Worm (Caenorhabditis elegans): ENCODE measurements around the gene C26B9.2.

The C26B9.2 gene

ce11 chrX:5297942-5298611 is 41.9 kb upstream of the C26B9.2 start, which contains the start of gene ift-81 (continued):
- TF ChIP-seq nhr-77 (tag; optimal IDR thresholded peaks at IDR 0.05) (no peak), unc-130 (GFP tag; optimal IDR thresholded peaks at IDR 0.05) (no peak), nhr-10 (tag; optimal IDR thresholded peaks at IDR 0.05) (no peak), daf-16 (GFP tag; optimal IDR thresholded peaks at IDR 0.05) (no peak), daf-16 (tag; optimal IDR thresholded peaks at IDR 0.05) (no peak), nhr-42 (GFP tag; IDR thresholded peaks at IDR 0.05) (no peak), aha-1 (tag) (peak; percentile 96), F49E8.2 (tag; optimal IDR thresholded peaks at IDR 0.05; ENCODE audit: borderline replicate concordance) (no peak), unc-39 (tag; optimal IDR thresholded peaks at IDR 0.05) (no peak), arid-1 (GFP tag; conservative IDR thresholded peaks at IDR 0.05) (no peak), nhr-111 (GFP tag; optimal IDR thresholded peaks at IDR 0.05) (no peak), ZK337.2 (GFP tag; IDR thresholded peaks at IDR 0.05) (no peak), dmd-9 (GFP tag; IDR thresholded peaks at IDR 0.05) (no peak), mes-2 (tag; optimal IDR thresholded peaks at IDR 0.05; ENCODE audit: poor library complexity, severe bottlenecking) (no peak), set-16 (GFP tag; IDR thresholded peaks at IDR 0.05) (no peak), gei-8 (GFP tag; optimal IDR thresholded peaks at IDR 0.05) (no peak), snpc-4 (tag; optimal IDR thresholded peaks at IDR 0.05) (no peak), ceh-28 (tag; optimal IDR thresholded peaks at IDR 0.05) (no peak), F37D6.2 (tag; optimal IDR thresholded peaks at IDR 0.05) (peak; percentile 24), hmg-1.1 (GFP tag; IDR thresholded peaks at IDR 0.05) (peak; percentile 65), spr-1 (tag; optimal IDR thresholded peaks at IDR 0.05) (no peak), lin-13 (GFP tag; optimal IDR thresholded peaks at IDR 0.05) (no peak), spr-3 (GFP tag; optimal IDR thresholded peaks at IDR 0.05) (no peak), skn-1 (tag; optimal IDR thresholded peaks at IDR 0.05) (no peak), lin-1 (GFP tag; IDR thresholded peaks at IDR 0.05) (no peak), Y75B8A.6 (GFP tag; IDR thresholded peaks at IDR 0.05) (no peak), lin-15B (tag; optimal IDR thresholded peaks at IDR 0.05) (no peak), nhr-41 (GFP tag; IDR thresholded peaks at IDR 0.05) (no peak), fkh-10 (GFP tag; optimal IDR thresholded peaks at IDR 0.05) (peak; percentile 43), Y48G9A.11 (GFP tag; IDR thresholded peaks at IDR 0.05) (no peak), mdt-29 (GFP tag; IDR thresholded peaks at IDR 0.05) (no peak), zag-1 (tag; optimal IDR thresholded peaks at IDR 0.05) (no peak), T20F7.1 (GFP tag; optimal IDR thresholded peaks at IDR 0.05) (no peak), egl-27 (tag; optimal IDR thresholded peaks at IDR 0.05) (no peak), unc-62 (GFP tag; optimal IDR thresholded peaks at IDR 0.05 in 1 of 2) (no peak), unc-62 (tag; optimal IDR thresholded peaks at IDR 0.05) (no peak), mxl-2 (GFP tag; conservative IDR thresholded peaks at IDR 0.05) (no peak), nhr-6 (tag; optimal IDR thresholded peaks at IDR 0.05) (no peak), daf-8 (GFP tag; IDR thresholded peaks at IDR 0.05) (no peak), tra-1 (GFP tag; IDR thresholded peaks at IDR 0.05) (no peak), D1046.2 (GFP tag; IDR thresholded peaks at IDR 0.05) (no peak), ces-1 (GFP tag; optimal IDR thresholded peaks at IDR 0.05) (no peak), zfp-3 (GFP tag; conservative IDR thresholded peaks at IDR 0.05) (no peak), mdl-1 (tag; optimal IDR thresholded peaks at IDR 0.05) (no peak), daf-12 (tag; optimal IDR thresholded peaks at IDR 0.05) (no peak), F26F4.8 (GFP tag; conservative IDR thresholded peaks at IDR 0.05) (no peak), jun-1 (tag; optimal IDR thresholded peaks at IDR 0.05) (no peak), zip-2 (tag; optimal IDR thresholded peaks at IDR 0.05) (no peak), dmd-6 (GFP tag; IDR thresholded peaks at IDR 0.05) (0 out of 2 replicates have a peak, but pooled peaks have one; percentile 16), tag-97 (GFP tag; IDR thresholded peaks at IDR 0.05) (no peak), dve-1 (tag; optimal IDR thresholded peaks at IDR 0.05; ENCODE audit: insufficient read depth) (peak; percentile 55), lin-29 (GFP tag; IDR thresholded peaks at IDR 0.05) (no peak)

Measured in whole organism, L4 larva.